Worm (Caenorhabditis elegans): ENCODE results near the gene F38E1.10.

Gene F38E1.10

DNA sequence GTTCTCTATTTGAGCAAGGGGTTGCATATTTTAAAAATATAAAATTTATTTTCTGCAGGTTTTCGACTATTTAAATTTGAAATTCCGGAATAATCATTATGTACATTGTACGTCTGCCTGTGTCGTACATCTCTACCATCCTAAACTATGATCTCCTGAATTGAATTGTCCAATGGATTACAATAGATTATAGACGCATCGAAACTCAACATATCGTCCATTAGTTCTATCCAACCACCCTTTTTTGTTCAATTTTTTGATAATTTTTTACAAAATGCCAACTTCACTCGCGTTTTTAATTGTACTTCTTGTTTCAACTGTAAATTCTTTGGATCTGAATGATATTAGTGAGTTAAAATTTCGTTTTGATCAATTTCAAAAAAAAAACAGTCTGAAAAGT lies 35.1 kb upstream of the F38E1.10 start, which contains the start of gene F52E1.2:
Gene F52E1.2 (plus strand): TSS at position 190 of the 400 bp plus-strand sequence.
- no peak for TF ChIP-seq nhr-129 (tag; optimal IDR thresholded peaks at IDR 0.05)
- TF ChIP-seq unc-55 (GFP tag; optimal IDR thresholded peaks at IDR 0.05), result no peak

DNA sequence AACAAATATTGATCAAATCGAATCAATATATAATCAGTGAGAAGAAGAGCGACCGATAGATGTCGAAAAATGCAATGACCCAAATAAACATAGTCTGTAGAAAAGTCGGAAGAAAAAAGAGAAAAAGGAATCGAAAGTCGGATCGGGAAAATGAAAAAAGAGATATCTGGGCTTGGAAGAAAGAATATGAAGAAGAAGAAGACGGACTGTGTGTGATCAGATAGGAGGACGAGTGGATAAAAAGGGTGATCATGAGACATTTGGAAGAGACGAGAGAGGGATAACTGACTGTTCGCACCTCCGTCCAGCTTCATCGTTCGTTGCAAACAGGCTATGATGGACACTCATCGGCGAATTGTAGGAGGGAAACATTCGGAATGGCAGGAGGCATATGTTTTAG lies 34.3 kb upstream of the F38E1.10 start:
- peak; percentile 17 for TF ChIP-seq fos-1 (tag; optimal IDR thresholded peaks at IDR 0.05)
- TF ChIP-seq blmp-1 (tag; optimal IDR thresholded peaks at IDR 0.05; ENCODE audit: insufficient read depth), result peak; percentile 78
- TF ChIP-seq lin-39 (tag; optimal IDR thresholded peaks at IDR 0.05), result no peak
- no peak for TF ChIP-seq nhr-10 (tag; optimal IDR thresholded peaks at IDR 0.05)
- TF ChIP-seq unc-55 (GFP tag; optimal IDR thresholded peaks at IDR 0.05), result no peak
- no peak for TF ChIP-seq nhr-11 (tag; optimal IDR thresholded peaks at IDR 0.05)
- peak; percentile 13 for TF ChIP-seq nhr-21 (tag; optimal IDR thresholded peaks at IDR 0.05)
- no peak for TF ChIP-seq sem-4 (tag; optimal IDR thresholded peaks at IDR 0.05)
- no peak for TF ChIP-seq lin-13 (GFP tag; optimal IDR thresholded peaks at IDR 0.05)

- TF ChIP-seq R02D3.7 (tag; optimal IDR thresholded peaks at IDR 0.05) (no peak), sma-9 (GFP tag; optimal IDR thresholded peaks at IDR 0.05) (peak; percentile 13), sma-9 (tag; optimal IDR thresholded peaks at IDR 0.05) (no peak), alr-1 (tag; optimal IDR thresholded peaks at IDR 0.05) (no peak), nhr-129 (tag; optimal IDR thresholded peaks at IDR 0.05) (peak; percentile 66), nhr-25 (tag; optimal IDR thresholded peaks at IDR 0.05) (peak; percentile 31), sma-3 (GFP tag; optimal IDR thresholded peaks at IDR 0.05) (no peak), nhr-21 (tag; optimal IDR thresholded peaks at IDR 0.05) (no peak), nhr-237 (tag; optimal IDR thresholded peaks at IDR 0.05) (no peak), blmp-1 (tag; optimal IDR thresholded peaks at IDR 0.05; ENCODE audit: insufficient read depth) (peak; percentile 0)
Measured at ce11 chrV:8406911-8407310, 31.6 kb upstream of the F38E1.10 start.

ce11 chrV:8406155-8406554 lies 30.8 kb upstream of the F38E1.10 start:
- TF ChIP-seq nhr-25 (tag; optimal IDR thresholded peaks at IDR 0.05) (peak; percentile 24), F13H6.1 (tag; optimal IDR thresholded peaks at IDR 0.05) (no peak)

- TF ChIP-seq elt-3 (tag; optimal IDR thresholded peaks at IDR 0.05), result no peak
- no peak for TF ChIP-seq ceh-82 (tag; optimal IDR thresholded peaks at IDR 0.05)
- TF ChIP-seq blmp-1 (tag; optimal IDR thresholded peaks at IDR 0.05; ENCODE audit: insufficient read depth), result peak; percentile 15
- TF ChIP-seq egl-27 (tag; optimal IDR thresholded peaks at IDR 0.05), result no peak
- peak; percentile 24 for TF ChIP-seq sma-9 (GFP tag; optimal IDR thresholded peaks at IDR 0.05)
- no peak for TF ChIP-seq sma-9 (tag; optimal IDR thresholded peaks at IDR 0.05)
- TF ChIP-seq elt-1 (tag; optimal IDR thresholded peaks at IDR 0.05), result no peak
- no peak for TF ChIP-seq nhr-6 (tag; optimal IDR thresholded peaks at IDR 0.05)
- TF ChIP-seq crh-2 (tag; optimal IDR thresholded peaks at IDR 0.05), result no peak
Measured at ce11 chrV:8404339-8404738, 29.0 kb upstream of the F38E1.10 start.

DNA sequence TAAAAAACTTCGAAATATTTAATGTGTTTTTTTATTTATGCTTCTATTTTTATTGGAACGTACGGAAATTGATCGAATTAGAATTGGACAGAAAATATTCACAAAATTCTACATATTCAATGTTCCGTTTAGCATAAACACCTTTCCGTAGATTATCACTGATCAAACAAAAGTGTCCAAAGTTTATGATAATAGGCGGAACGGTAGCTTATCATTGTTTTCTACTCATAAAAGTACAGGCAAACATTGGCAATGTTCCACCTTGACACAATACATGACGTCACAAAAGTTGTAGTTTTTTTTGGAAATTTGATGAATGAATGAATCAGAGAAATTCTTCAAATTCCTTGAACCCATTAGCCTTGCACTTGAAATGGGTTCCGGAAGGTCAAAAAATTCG lies 28.6 kb upstream of the F38E1.10 start:
- TF ChIP-seq zag-1 (tag; optimal IDR thresholded peaks at IDR 0.05) (no peak), fos-1 (tag; optimal IDR thresholded peaks at IDR 0.05) (peak; percentile 10)

DNA sequence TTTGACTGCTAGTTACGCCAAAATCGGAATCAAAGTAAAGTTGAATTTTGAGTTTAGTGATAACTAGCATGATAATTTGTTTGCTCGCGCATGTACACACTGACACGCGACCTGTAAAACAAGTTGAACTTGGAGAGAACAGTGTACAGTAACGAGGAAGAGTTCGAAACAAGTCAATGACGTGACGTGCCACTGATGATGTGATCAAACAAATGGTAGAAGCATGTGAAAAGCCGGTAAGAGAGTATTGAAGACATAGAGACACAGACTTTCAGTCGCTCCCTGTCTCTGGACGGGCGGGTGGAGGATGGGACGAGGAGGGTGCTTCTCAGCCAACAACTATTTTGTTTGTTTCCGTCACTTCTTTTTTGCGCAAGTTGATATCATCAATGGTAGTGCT lies 27.8 kb upstream of the F38E1.10 start:
- no peak for TF ChIP-seq R02D3.7 (tag; optimal IDR thresholded peaks at IDR 0.05)
- peak; percentile 2 for TF ChIP-seq nhr-21 (tag; optimal IDR thresholded peaks at IDR 0.05)
- no peak for TF ChIP-seq dmd-4 (tag; optimal IDR thresholded peaks at IDR 0.05)
- no peak for TF ChIP-seq unc-39 (tag; optimal IDR thresholded peaks at IDR 0.05)
- no peak for TF ChIP-seq ztf-11 (tag; optimal IDR thresholded peaks at IDR 0.05)
- no peak for TF ChIP-seq nhr-10 (tag; optimal IDR thresholded peaks at IDR 0.05)
- no peak for TF ChIP-seq elt-1 (tag; optimal IDR thresholded peaks at IDR 0.05)
- no peak for TF ChIP-seq nhr-11 (tag; optimal IDR thresholded peaks at IDR 0.05)
- no peak for TF ChIP-seq sem-4 (tag; optimal IDR thresholded peaks at IDR 0.05)
- TF ChIP-seq C34F6.9 (tag; optimal IDR thresholded peaks at IDR 0.05), result no peak
- TF ChIP-seq sma-3 (GFP tag; optimal IDR thresholded peaks at IDR 0.05), result no peak
- peak; percentile 60 for TF ChIP-seq F13H6.1 (tag; optimal IDR thresholded peaks at IDR 0.05)

ce11 chrV:8402392-8402791 lies 27.1 kb upstream of the F38E1.10 start, which contains the start of gene F52E1.9:
TSS of gene F52E1.9 (minus strand) at chrV:8402669.
- no peak for TF ChIP-seq lin-39 (tag; optimal IDR thresholded peaks at IDR 0.05)
- TF ChIP-seq R02D3.7 (tag; optimal IDR thresholded peaks at IDR 0.05), result no peak
- TF ChIP-seq Y55F3AM.14 (GFP tag; optimal IDR thresholded peaks at IDR 0.05), result no peak
- no peak for TF ChIP-seq nhr-21 (tag; optimal IDR thresholded peaks at IDR 0.05)
- no peak for TF ChIP-seq C34F6.9 (tag; optimal IDR thresholded peaks at IDR 0.05)
- TF ChIP-seq sma-9 (GFP tag; optimal IDR thresholded peaks at IDR 0.05), result peak; percentile 17
- TF ChIP-seq sma-9 (tag; optimal IDR thresholded peaks at IDR 0.05), result no peak
- peak; percentile 60 for TF ChIP-seq fos-1 (tag; optimal IDR thresholded peaks at IDR 0.05)
- TF ChIP-seq ztf-11 (tag; optimal IDR thresholded peaks at IDR 0.05), result no peak
